Worm (Caenorhabditis elegans) whole organism, early embryonic: ENCODE data around the gene F07C6.3.

Source experiments
- B0310.2 ChIP-seq: sonication (generic microtip); optimal IDR thresholded peaks from 2 replicates; lab custom pipeline; 2016; ENCODE audit warnings: mild to moderate bottlenecking, missing genetic modification characterization, missing compliant biosample characterization
- F13C5.2 ChIP-seq: sonication (generic microtip); optimal IDR thresholded peaks from 2 replicates; lab custom pipeline; 2017; ENCODE audit warnings: mild to moderate bottlenecking, missing genetic modification characterization, inconsistent platforms, missing compliant biosample characterization
- aly-1 ChIP-seq: sonication (generic microtip); optimal IDR thresholded peaks from 2 replicates; lab custom pipeline; 2016; ENCODE audit warnings: missing genetic modification characterization, missing compliant biosample characterization
- ama-1 ChIP-seq: fragments of 150-350 bp; optimal IDR thresholded peaks from 2 replicates; lab custom pipeline; 2014
- ceh-13 ChIP-seq: fragments of 200-800 bp; sonication (Bioruptor generic); optimal IDR thresholded peaks from 2 replicates; lab custom pipeline; 2018; ENCODE audit warnings: mild to moderate bottlenecking, missing genetic modification characterization, missing compliant biosample characterization
- ceh-36 ChIP-seq: sonication (generic microtip); optimal IDR thresholded peaks from 2 replicates; lab custom pipeline; 2016; ENCODE audit warnings: missing genetic modification characterization, inconsistent platforms, missing compliant biosample characterization
- ets-7 ChIP-seq: sonication (generic microtip); optimal IDR thresholded peaks from 2 replicates; lab custom pipeline; 2016; ENCODE audit warnings: missing genotype, missing genetic modification characterization, missing compliant biosample characterization
- flt-1 ChIP-seq: fragments of 200-800 bp; sonication (Bioruptor generic); IDR thresholded peaks from 2 replicates; pipeline ENCODE4 v1.3.6; 2022; ENCODE audit warnings: missing genetic modification characterization, missing compliant biosample characterization
- hmbx-1 ChIP-seq: sonication (generic microtip); optimal IDR thresholded peaks from 2 replicates; lab custom pipeline; 2016; ENCODE audit warnings: mild to moderate bottlenecking, missing genetic modification characterization, missing compliant biosample characterization
- hmg-4 ChIP-seq: fragments of 200-800 bp; sonication (Bioruptor generic); optimal IDR thresholded peaks from 2 replicates; lab custom pipeline; 2018; ENCODE audit warnings: mild to moderate bottlenecking, missing genetic modification characterization, missing compliant biosample characterization
- hnd-1 ChIP-seq: sonication (generic microtip); optimal IDR thresholded peaks from 2 replicates; lab custom pipeline; 2016; ENCODE audit warnings: missing genetic modification characterization, missing compliant biosample characterization
- pes-1 ChIP-seq: fragments of 200-800 bp; sonication (Bioruptor generic); IDR thresholded peaks from 2 replicates; pipeline ENCODE4 v1.3.6; 2022; ENCODE audit warnings: missing genetic modification reagents, missing genetic modification characterization, missing compliant biosample characterization
- scrt-1 ChIP-seq: fragments of 200-800 bp; sonication (Bioruptor generic); IDR thresholded peaks from 2 replicates; pipeline ENCODE4 v1.3.6; 2022; ENCODE audit warnings: missing genetic modification characterization, missing compliant biosample characterization
- sea-1 ChIP-seq: fragments of 200-800 bp; sonication (Bioruptor generic); conservative IDR thresholded peaks from 2 replicates; pipeline ENCODE4 v1.3.6; 2022; ENCODE audit warnings: missing genetic modification characterization, missing compliant biosample characterization
- tbx-11 ChIP-seq: fragments of 200-800 bp; sonication (Bioruptor generic); IDR thresholded peaks from 2 replicates; pipeline ENCODE4 v1.3.6; 2022; ENCODE audit warnings: missing genetic modification characterization, missing compliant biosample characterization
- tbx-37 ChIP-seq: fragments of 200-800 bp; sonication (Bioruptor generic); conservative IDR thresholded peaks from 2 replicates; pipeline ENCODE4 v1.3.6; 2022; ENCODE audit warnings: missing genetic modification reagents, missing genetic modification characterization, missing compliant biosample characterization
- tra-4 ChIP-seq: sonication (generic microtip); optimal IDR thresholded peaks from 2 replicates; lab custom pipeline; 2017; ENCODE audit warnings: missing genetic modification characterization, missing compliant biosample characterization

F07C6.3 gene

DNA sequence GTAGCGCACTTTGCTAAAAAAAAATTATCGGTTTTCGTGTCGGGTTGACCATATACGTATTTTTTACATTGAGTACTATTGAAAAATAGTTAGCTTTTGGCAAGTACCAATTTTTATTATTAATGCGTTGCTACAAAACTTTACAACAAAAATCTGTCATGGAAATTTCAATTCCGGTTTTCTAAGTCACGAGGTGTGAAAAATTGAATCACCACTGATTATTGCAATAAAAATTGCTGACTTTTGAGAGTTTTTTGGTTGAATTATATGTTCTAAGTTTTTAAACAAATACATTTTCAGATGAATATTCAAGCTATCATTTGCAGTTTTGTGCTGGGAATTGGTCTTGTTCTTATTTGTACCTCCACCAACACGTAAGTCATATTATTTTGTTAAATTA lies 1.8 kb downstream of the F07C6.3 start, which contains the start of gene F07C6.2:
TSS of gene F07C6.2 (plus strand) at position 301 of the 400 bp plus-strand sequence.
- TF ChIP-seq scrt-1 (GFP tag; lab: Robert Waterston, UW), result no peak
- no peak for TF ChIP-seq hmg-4 (GFP tag; lab: Kevin White, UChicago)
- TF ChIP-seq aly-1 (tag; lab: Kevin White, UChicago), result no peak
- no peak for TF ChIP-seq pes-1 (GFP tag; lab: Robert Waterston, UW)
- TF ChIP-seq B0310.2 (tag; lab: Kevin White, UChicago), result no peak
- no peak for TF ChIP-seq hnd-1 (tag; lab: Kevin White, UChicago)
- no peak for TF ChIP-seq flt-1 (GFP tag; lab: Robert Waterston, UW)

- TF ChIP-seq ceh-13 (GFP tag; lab: Kevin White, UChicago), result no peak
- no peak for TF ChIP-seq tbx-11
- TF ChIP-seq hmbx-1 (tag; lab: Kevin White, UChicago), result no peak
- TF ChIP-seq tbx-37 (GFP tag; lab: Robert Waterston, UW), result no peak
- no peak for TF ChIP-seq tra-4 (tag; lab: Kevin White, UChicago)
- no peak for TF ChIP-seq B0310.2 (tag; lab: Kevin White, UChicago)
- no peak for TF ChIP-seq hnd-1 (tag; lab: Kevin White, UChicago)
- no peak for TF ChIP-seq sea-1 (GFP tag; lab: Robert Waterston, UW)
- TF ChIP-seq F13C5.2 (tag; lab: Kevin White, UChicago), result no peak
Measured at ce11 chrIV:12792494-12792893, 3.5 kb downstream of the F07C6.3 start, which contains the start of gene F07C6.6. Gene F07C6.6 (plus strand): TSS chrIV:12792794.

ce11 chrIV:12793621-12794020 lies 4.6 kb downstream of the F07C6.3 start, which contains the start of gene pin-2:
Gene pin-2 (plus strand): TSS chrIV:12793847.
- no peak for TF ChIP-seq pes-1 (GFP tag; lab: Robert Waterston, UW)
- TF ChIP-seq sea-1 (GFP tag; lab: Robert Waterston, UW), result no peak

DNA sequence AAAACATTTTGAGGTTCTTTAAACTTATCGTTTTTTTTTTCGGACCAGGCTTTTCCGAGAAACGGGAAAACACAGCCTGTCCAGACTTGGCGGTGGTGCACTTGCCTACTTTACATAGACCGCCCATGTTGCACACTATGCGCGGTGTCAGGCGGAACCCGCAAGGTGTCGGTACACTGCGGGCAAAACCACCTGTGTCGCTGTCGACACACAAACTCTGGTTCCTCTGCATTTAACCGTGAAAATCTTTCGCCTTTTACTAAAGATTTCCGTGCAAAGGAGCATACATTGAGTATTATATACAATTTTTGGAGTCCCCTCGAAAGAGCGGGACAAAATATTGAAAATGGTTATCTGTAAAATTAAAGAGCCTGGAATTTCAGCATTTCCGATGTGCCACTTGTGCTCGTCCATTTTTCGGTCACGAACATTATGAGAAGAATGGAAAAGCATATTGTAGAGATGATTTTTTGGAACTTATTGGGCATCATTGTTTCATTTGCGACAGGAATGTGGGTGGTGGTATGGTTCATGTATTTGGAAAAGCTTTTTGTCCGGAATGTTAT lies 6.4 kb downstream of the F07C6.3 start:
- TF ChIP-seq hmg-4 (GFP tag; lab: Kevin White, UChicago) (no peak), scrt-1 (GFP tag; lab: Robert Waterston, UW) (peak; percentile 20; the same call in 1 of the 2 replicates)

DNA sequence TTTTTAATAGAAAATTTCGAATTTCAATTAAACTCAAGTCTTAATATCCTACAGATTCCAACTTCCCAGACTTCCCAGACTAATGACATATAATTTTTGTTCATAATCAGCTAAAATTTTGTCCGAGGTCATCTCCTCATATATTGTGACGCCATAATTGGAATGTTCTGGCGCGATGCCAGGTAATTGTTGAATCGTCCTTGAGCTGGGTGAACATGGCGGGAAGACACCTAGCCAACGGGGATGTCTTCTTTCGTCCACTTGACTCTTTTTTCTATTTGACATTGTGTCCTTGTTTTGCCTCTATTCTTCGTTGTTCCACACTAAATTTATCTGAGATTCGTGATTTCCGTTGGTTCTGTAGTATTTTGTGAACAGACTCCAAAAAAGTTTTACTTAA lies 7.8 kb downstream of the F07C6.3 start:
- TF ChIP-seq flt-1 (GFP tag; lab: Robert Waterston, UW) (no peak), tbx-11 (no peak), tra-4 (tag; lab: Kevin White, UChicago) (no peak), pes-1 (GFP tag; lab: Robert Waterston, UW) (no peak), B0310.2 (tag; lab: Kevin White, UChicago) (no peak), ceh-36 (no peak), hnd-1 (tag; lab: Kevin White, UChicago) (no peak), ceh-13 (GFP tag; lab: Kevin White, UChicago) (no peak), hmg-4 (GFP tag; lab: Kevin White, UChicago) (no peak), ama-1 (no peak), sea-1 (GFP tag; lab: Robert Waterston, UW) (no peak), hmbx-1 (tag; lab: Kevin White, UChicago) (no peak)

- no peak for TF ChIP-seq tbx-37 (GFP tag; lab: Robert Waterston, UW)
- no peak for TF ChIP-seq hnd-1 (tag; lab: Kevin White, UChicago)
- no peak for TF ChIP-seq ceh-36
- TF ChIP-seq ama-1, result no peak
- TF ChIP-seq hmbx-1 (tag; lab: Kevin White, UChicago), result no peak
- no peak for TF ChIP-seq B0310.2 (tag; lab: Kevin White, UChicago)
- TF ChIP-seq hmg-4 (GFP tag; lab: Kevin White, UChicago), result no peak
- no peak for TF ChIP-seq scrt-1 (GFP tag; lab: Robert Waterston, UW)
- no peak for TF ChIP-seq sea-1 (GFP tag; lab: Robert Waterston, UW)
Measured at ce11 chrIV:12805595-12805994, 16.6 kb downstream of the F07C6.3 start, which contains the start of gene F07C6.4. Gene F07C6.4 (plus strand): TSS chrIV:12805924.

- TF ChIP-seq scrt-1 (GFP tag; lab: Robert Waterston, UW), result no peak
- no peak for TF ChIP-seq hmbx-1 (tag; lab: Kevin White, UChicago)
- no peak for TF ChIP-seq flt-1 (GFP tag; lab: Robert Waterston, UW)
- no peak for TF ChIP-seq ceh-13 (GFP tag; lab: Kevin White, UChicago)
- TF ChIP-seq sea-1 (GFP tag; lab: Robert Waterston, UW), result no peak
- no peak for TF ChIP-seq hmg-4 (GFP tag; lab: Kevin White, UChicago)
- no peak for TF ChIP-seq B0310.2 (tag; lab: Kevin White, UChicago)
- TF ChIP-seq ceh-36, result no peak
- no peak for TF ChIP-seq ama-1
- TF ChIP-seq tbx-37 (GFP tag; lab: Robert Waterston, UW), result no peak
- no peak for TF ChIP-seq tbx-11
- TF ChIP-seq hnd-1 (tag; lab: Kevin White, UChicago), result no peak
- no peak for TF ChIP-seq F13C5.2 (tag; lab: Kevin White, UChicago)
- no peak for TF ChIP-seq ets-7 (tag; lab: Kevin White, UChicago)
- TF ChIP-seq aly-1 (tag; lab: Kevin White, UChicago), result no peak
- no peak for TF ChIP-seq pes-1 (GFP tag; lab: Robert Waterston, UW)
- TF ChIP-seq tra-4 (tag; lab: Kevin White, UChicago), result no peak
Measured at ce11 chrIV:12811554-12811953, 22.5 kb downstream of the F07C6.3 start.

DNA sequence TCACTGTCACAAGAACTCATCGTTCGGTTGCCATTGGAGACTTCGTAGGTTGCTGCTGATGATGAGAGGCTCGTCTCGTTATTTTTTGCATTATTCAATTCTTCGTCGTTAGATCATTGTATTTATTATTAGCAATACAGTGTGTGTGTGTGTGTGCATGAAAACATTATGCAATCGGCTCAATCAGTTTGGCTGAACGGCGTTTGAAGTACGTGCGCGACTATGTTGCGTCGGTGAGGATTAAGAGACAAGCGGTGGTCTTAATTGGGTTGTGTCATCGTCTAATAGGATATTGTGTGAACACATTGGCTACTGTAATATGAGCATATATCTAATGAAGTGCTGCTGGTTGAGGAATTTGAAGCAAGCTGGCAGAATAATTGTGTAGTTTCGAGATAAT lies 24.8 kb downstream of the F07C6.3 start:
- TF ChIP-seq aly-1 (tag; lab: Kevin White, UChicago) (no peak), F13C5.2 (tag; lab: Kevin White, UChicago) (no peak), ceh-36 (peak; percentile 65), hmg-4 (GFP tag; lab: Kevin White, UChicago) (no peak)
